Worm (Caenorhabditis elegans) whole organism, young adult: ENCODE measurements around the gene R08E3.1.

ENCODE experiments used
- B0019.2 ChIP-seq: fragments of 200-800 bp; sonication (Bioruptor generic); conservative IDR thresholded peaks from 2 replicates; pipeline ENCODE4 v1.3.6; 2022; ENCODE audit warnings: missing genetic modification reagents, missing genetic modification characterization, missing compliant biosample characterization
- B0035.1 ChIP-seq: sonication (generic microtip); optimal IDR thresholded peaks from 2 replicates; lab custom pipeline; 2016; ENCODE audit warnings: missing genetic modification characterization, mild to moderate bottlenecking, missing compliant biosample characterization, missing genotype, missing genetic modification reagents
- F10E7.11 ChIP-seq: sonication (generic microtip); optimal IDR thresholded peaks from 2 replicates; lab custom pipeline; 2017; ENCODE audit warnings: mild to moderate bottlenecking, missing genetic modification characterization, moderate library complexity, missing compliant biosample characterization
- F33H1.4 ChIP-seq: fragments of 200-800 bp; sonication (Bioruptor generic); IDR thresholded peaks from 2 replicates; pipeline ENCODE4 v1.3.6; 2022; ENCODE audit warnings: missing genetic modification reagents, missing genetic modification characterization, missing compliant biosample characterization
- Y67H2A.10 ChIP-seq: fragments of 200-800 bp; sonication (Bioruptor generic); conservative IDR thresholded peaks from 2 replicates; pipeline ENCODE4 v1.3.6; 2022; ENCODE audit warnings: missing genetic modification reagents, missing genetic modification characterization, missing compliant biosample characterization
- aptf-3 ChIP-seq: fragments of 200-800 bp; sonication (Bioruptor generic); IDR thresholded peaks from 2 replicates; pipeline ENCODE4 v1.3.6; 2022; ENCODE audit warnings: missing genetic modification characterization, missing compliant biosample characterization
- atf-7 ChIP-seq: sonication (generic microtip); optimal IDR thresholded peaks from 2 replicates; lab custom pipeline; 2017; ENCODE audit warnings: mild to moderate bottlenecking, missing genetic modification characterization, missing compliant biosample characterization
- attf-3 ChIP-seq: fragments of 200-800 bp; sonication (Bioruptor generic); conservative IDR thresholded peaks from 2 replicates; pipeline ENCODE4 v1.3.6; 2022; ENCODE audit warnings: missing genetic modification reagents, missing genetic modification characterization, missing compliant biosample characterization
- attf-6 ChIP-seq: fragments of 200-800 bp; sonication (Bioruptor generic); IDR thresholded peaks from 2 replicates; pipeline ENCODE4 v1.3.6; 2022; ENCODE audit warnings: missing genetic modification reagents, missing genetic modification characterization, missing compliant biosample characterization
- cebp-1 ChIP-seq, 2 experiments: fragments of 200-800 bp in 1 of 2; sonication (Bioruptor generic) in 1 of 2; sonication (generic microtip) in 1 of 2; IDR thresholded peaks in 1 of 2; optimal IDR thresholded peaks in 1 of 2; 2 replicates each; pipeline versions ENCODE4 v1.3.6 to Lab custom; 2017 to 2022; ENCODE audit warnings: missing compliant biosample characterization in 2 of 2, missing genetic modification characterization in 2 of 2, mild to moderate bottlenecking in 1 of 2, missing genetic modification reagents in 1 of 2, moderate library complexity in 1 of 2
- ceh-27 ChIP-seq: fragments of 200-800 bp; sonication (Bioruptor generic); optimal IDR thresholded peaks from 2 replicates; lab custom pipeline; 2018; ENCODE audit warnings: mild to moderate bottlenecking, missing genetic modification characterization, moderate library complexity, missing compliant biosample characterization
- dox-1 ChIP-seq: fragments of 200-800 bp; sonication (Bioruptor generic); IDR thresholded peaks from 2 replicates; pipeline ENCODE4 v1.3.6; 2022; ENCODE audit warnings: missing genetic modification reagents, missing genetic modification characterization, missing compliant biosample characterization
- egl-44 ChIP-seq: fragments of 200-800 bp; sonication (Bioruptor generic); IDR thresholded peaks from 2 replicates; pipeline ENCODE4 v1.3.6; 2022; ENCODE audit warnings: missing genetic modification reagents, missing genetic modification characterization, missing compliant biosample characterization
- hlh-12 ChIP-seq: sonication (generic microtip); optimal IDR thresholded peaks from 2 replicates; lab custom pipeline; 2016; ENCODE audit warnings: missing genetic modification characterization, missing compliant biosample characterization
- hmg-1.2 ChIP-seq: fragments of 200-800 bp; sonication (Bioruptor generic); IDR thresholded peaks from 2 replicates; pipeline ENCODE4 v1.3.6; 2022; ENCODE audit warnings: missing genetic modification reagents, missing genetic modification characterization, missing compliant biosample characterization
- hmg-20 ChIP-seq: fragments of 200-800 bp; sonication (Bioruptor generic); IDR thresholded peaks from 2 replicates; pipeline ENCODE4 v1.3.6; 2022; ENCODE audit warnings: missing genetic modification reagents, missing genetic modification characterization, missing compliant biosample characterization
- hsf-1 ChIP-seq: fragments of 200-800 bp; sonication (Bioruptor generic); IDR thresholded peaks from 2 replicates; pipeline ENCODE4 v1.3.6; 2022; ENCODE audit warnings: missing genetic modification reagents, missing genetic modification characterization, missing compliant biosample characterization
- let-607 ChIP-seq, 2 experiments: fragments of 200-800 bp in 1 of 2; sonication (Bioruptor generic) in 1 of 2; sonication (generic microtip) in 1 of 2; optimal IDR thresholded peaks; 2 replicates each; lab custom pipeline; 2016 to 2018; ENCODE audit warnings: mild to moderate bottlenecking in 2 of 2, missing compliant biosample characterization in 2 of 2, missing genetic modification characterization in 2 of 2, moderate library complexity in 2 of 2, missing genotype in 1 of 2
- lin-26 ChIP-seq: fragments of 200-800 bp; sonication (Bioruptor generic); IDR thresholded peaks from 2 replicates; pipeline ENCODE4 v1.3.6; 2022; ENCODE audit warnings: missing genetic modification reagents, missing genetic modification characterization, missing compliant biosample characterization
- lin-40 ChIP-seq: sonication (generic microtip); optimal IDR thresholded peaks from 2 replicates; lab custom pipeline; 2016; ENCODE audit warnings: missing genetic modification characterization, mild to moderate bottlenecking, missing compliant biosample characterization, missing genotype, missing genetic modification reagents
- lir-1 ChIP-seq: fragments of 200-800 bp; sonication (Bioruptor generic); conservative IDR thresholded peaks from 2 replicates; pipeline ENCODE4 v1.3.6; 2022; ENCODE audit warnings: missing genetic modification reagents, missing genetic modification characterization, missing compliant biosample characterization
- madf-8 ChIP-seq: fragments of 200-800 bp; sonication (Bioruptor generic); conservative IDR thresholded peaks from 2 replicates; pipeline ENCODE4 v1.3.6; 2022; ENCODE audit warnings: missing genetic modification reagents, missing genetic modification characterization, missing compliant biosample characterization
- mcd-1 ChIP-seq: fragments of 200-800 bp; sonication (Bioruptor generic); IDR thresholded peaks from 2 replicates; pipeline ENCODE4 v1.3.6; 2022; ENCODE audit warnings: missing genetic modification reagents, missing genetic modification characterization, missing compliant biosample characterization
- mes-4 ChIP-seq: sonication (generic microtip); optimal IDR thresholded peaks from 2 replicates; lab custom pipeline; 2016; ENCODE audit warnings: missing genotype, missing genetic modification characterization, missing compliant biosample characterization
- nfya-2 ChIP-seq: fragments of 200-800 bp; sonication (Bioruptor generic); IDR thresholded peaks from 2 replicates; pipeline ENCODE4 v1.3.6; 2022; ENCODE audit warnings: missing genetic modification reagents, missing genetic modification characterization, missing compliant biosample characterization
- nhr-80 ChIP-seq: sonication (generic microtip); optimal IDR thresholded peaks from 2 replicates; lab custom pipeline; 2016; ENCODE audit warnings: missing genetic modification characterization, missing compliant biosample characterization
- pbrm-1 ChIP-seq: fragments of 200-800 bp; sonication (Bioruptor generic); IDR thresholded peaks from 2 replicates; pipeline ENCODE4 v1.3.6; 2022; ENCODE audit warnings: missing genetic modification reagents, missing genetic modification characterization, missing compliant biosample characterization
- rpc-1 ChIP-seq, 2 experiments: fragments of 150-350 bp in 1 of 2; sonication (generic microtip) in 1 of 2; optimal IDR thresholded peaks; 2 replicates each; lab custom pipeline; 2014 to 2018; ENCODE audit warnings: missing biosample characterization in 1 of 2, missing genetic modification characterization in 1 of 2, missing genetic modification reagents in 1 of 2, missing genotype in 1 of 2
- sea-2 ChIP-seq: fragments of 200-800 bp; sonication (Bioruptor generic); IDR thresholded peaks from 2 replicates; pipeline ENCODE4 v1.3.6; 2022; ENCODE audit warnings: missing genetic modification characterization, missing compliant biosample characterization
- zfh-2 ChIP-seq: fragments of 200-800 bp; sonication (Bioruptor generic); conservative IDR thresholded peaks from 2 replicates; pipeline ENCODE4 v1.3.6; 2022; ENCODE audit warnings: missing genetic modification reagents, missing genetic modification characterization, missing compliant biosample characterization
- ztf-22 ChIP-seq: fragments of 200-800 bp; sonication (Bioruptor generic); optimal IDR thresholded peaks from 2 replicates; lab custom pipeline; 2018; ENCODE audit warnings: mild to moderate bottlenecking, missing genetic modification characterization, moderate library complexity, missing compliant biosample characterization
- ztf-28 ChIP-seq: fragments of 200-800 bp; sonication (Bioruptor generic); IDR thresholded peaks from 2 replicates; pipeline ENCODE4 v1.3.6; 2022; ENCODE audit warnings: missing genetic modification reagents, missing genetic modification characterization, missing compliant biosample characterization

Gene R08E3.1

ce11 chrX:4813115-4813732 lies 9.2 kb upstream of the R08E3.1 start:
- TF ChIP-seq zfh-2 (peak; percentile 76; the same call in 1 of the 2 replicates), ztf-28 (GFP tag; lab: Robert Waterston, UW) (0 out of 2 replicates have a peak, but pooled peaks have one; percentile 34), F33H1.4 (no peak), ceh-27 (no peak)

ce11 chrX:4818252-4818651 lies 4.2 kb upstream of the R08E3.1 start, which contains the start of gene R08E3.3:
TSS of gene R08E3.3 (plus strand) at chrX:4818593.
- TF ChIP-seq attf-3 (GFP tag; lab: Robert Waterston, UW), result no peak
- no peak for TF ChIP-seq nhr-80 (tag; lab: Kevin White, UChicago)
- TF ChIP-seq mcd-1 (GFP tag; lab: Robert Waterston, UW), result no peak
- no peak for TF ChIP-seq lin-26 (GFP tag; lab: Robert Waterston, UW)
- TF ChIP-seq ztf-22 (GFP tag; lab: Kevin White, UChicago), result no peak
- no peak for TF ChIP-seq hsf-1 (GFP tag; lab: Robert Waterston, UW)
- TF ChIP-seq B0035.1 (tag; lab: Kevin White, UChicago), result no peak
- TF ChIP-seq pbrm-1 (GFP tag; lab: Robert Waterston, UW), result no peak
- no peak for TF ChIP-seq attf-6

- TF ChIP-seq B0019.2, result no peak
- TF ChIP-seq madf-8, result no peak
- TF ChIP-seq nhr-80 (tag; lab: Kevin White, UChicago), result peak; percentile 92
- TF ChIP-seq cebp-1 (GFP tag; IDR thresholded peaks at IDR 0.05; lab: Robert Waterston, UW), result no peak
- no peak for TF ChIP-seq cebp-1 (tag; optimal IDR thresholded peaks at IDR 0.05; lab: Kevin White, UChicago)
- 0 out of 2 replicates have a peak, but pooled peaks have one; percentile 27 for TF ChIP-seq egl-44
- TF ChIP-seq lin-40 (tag; lab: Kevin White, UChicago), result no peak
- TF ChIP-seq dox-1 (GFP tag; lab: Robert Waterston, UW), result 0 out of 2 replicates have a peak, but pooled peaks have one; percentile 46
- no peak for TF ChIP-seq rpc-1 (optimal IDR thresholded peaks at IDR 0.05; lab: Kevin White, UChicago)
- TF ChIP-seq rpc-1 (tag; optimal IDR thresholded peaks at IDR 0.05; lab: Kevin White, UChicago), result no peak
Measured at ce11 chrX:4818872-4819271, 3.6 kb upstream of the R08E3.1 start.

- TF ChIP-seq mes-4 (tag; lab: Kevin White, UChicago) (no peak), atf-7 (peak; percentile 95), nhr-80 (tag; lab: Kevin White, UChicago) (peak; percentile 65), cebp-1 (GFP tag; IDR thresholded peaks at IDR 0.05; lab: Robert Waterston, UW) (no peak), cebp-1 (tag; optimal IDR thresholded peaks at IDR 0.05; lab: Kevin White, UChicago) (no peak), hmg-1.2 (GFP tag; lab: Robert Waterston, UW) (no peak), let-607 (tag; optimal IDR thresholded peaks at IDR 0.05; lab: Kevin White, UChicago) (no peak), lir-1 (no peak)
- TF ChIP-seq, all 124 proteins: peak for 2
Measured at ce11 chrX:4821602-4822001, 845 bp upstream of the R08E3.1 start.

ce11 chrX:4840653-4841052 lies 18.2 kb downstream of the R08E3.1 start:
- TF ChIP-seq aptf-3 (GFP tag; lab: Robert Waterston, UW) (no peak), attf-3 (GFP tag; lab: Robert Waterston, UW) (no peak), ztf-22 (GFP tag; lab: Kevin White, UChicago) (no peak), nfya-2 (GFP tag; lab: Robert Waterston, UW) (no peak), egl-44 (no peak), let-607 (tag; optimal IDR thresholded peaks at IDR 0.05; lab: Kevin White, UChicago) (no peak), ceh-27 (no peak), hmg-20 (GFP tag; lab: Robert Waterston, UW) (no peak), F10E7.11 (tag; lab: Kevin White, UChicago) (no peak), hlh-12 (tag; lab: Kevin White, UChicago) (no peak), Y67H2A.10 (no peak), sea-2 (GFP tag; lab: Robert Waterston, UW) (no peak)
